Worm (Caenorhabditis elegans) whole organism, L2 larva: ENCODE measurements around the gene nas-19.

Source experiments
- aly-2 ChIP-seq: fragments of 150-350 bp; optimal IDR thresholded peaks from 2 replicates; lab custom pipeline; 2014; ENCODE audit warnings: missing biosample characterization, missing genetic modification characterization
- dmd-4 ChIP-seq: sonication (generic microtip); optimal IDR thresholded peaks from 2 replicates; lab custom pipeline; 2017; ENCODE audit warnings: missing biosample characterization, missing genetic modification characterization
- egl-27 ChIP-seq: sonication (generic microtip); optimal IDR thresholded peaks from 3 replicates; lab custom pipeline; 2017; ENCODE audit warnings: missing biosample characterization, missing genetic modification reagents, missing genetic modification characterization
- lsy-2 ChIP-seq, 2 experiments: fragments of 150-350 bp in 1 of 2; sonication (generic microtip) in 1 of 2; optimal IDR thresholded peaks; 2 replicates each; lab custom pipeline; 2014 to 2017; ENCODE audit warnings: missing biosample characterization in 2 of 2, missing genetic modification characterization in 2 of 2
- snpc-4 ChIP-seq: fragments of 150-350 bp; optimal IDR thresholded peaks from 2 replicates; lab custom pipeline; 2014; ENCODE audit warnings: missing biosample characterization, missing genetic modification characterization
- unc-55 ChIP-seq: fragments of 150-350 bp; sonication (generic microtip); optimal IDR thresholded peaks from 3 replicates; lab custom pipeline; 2014; ENCODE audit warnings: missing biosample characterization, missing genetic modification reagents, missing genetic modification characterization
- unc-62 ChIP-seq: fragments of 150-350 bp; optimal IDR thresholded peaks from 2 replicates; lab custom pipeline; 2014; ENCODE audit warnings: missing biosample characterization, missing genetic modification reagents, missing genetic modification characterization
- ztf-1 ChIP-seq: fragments of 200-800 bp; sonication (Bioruptor generic); conservative IDR thresholded peaks from 2 replicates; pipeline ENCODE4 v1.3.6; 2022; ENCODE audit warnings: missing genetic modification characterization, missing compliant biosample characterization
- ztf-11 ChIP-seq: sonication (generic microtip); optimal IDR thresholded peaks from 2 replicates; lab custom pipeline; 2017; ENCODE audit warnings: missing biosample characterization, missing genetic modification characterization

DNA sequence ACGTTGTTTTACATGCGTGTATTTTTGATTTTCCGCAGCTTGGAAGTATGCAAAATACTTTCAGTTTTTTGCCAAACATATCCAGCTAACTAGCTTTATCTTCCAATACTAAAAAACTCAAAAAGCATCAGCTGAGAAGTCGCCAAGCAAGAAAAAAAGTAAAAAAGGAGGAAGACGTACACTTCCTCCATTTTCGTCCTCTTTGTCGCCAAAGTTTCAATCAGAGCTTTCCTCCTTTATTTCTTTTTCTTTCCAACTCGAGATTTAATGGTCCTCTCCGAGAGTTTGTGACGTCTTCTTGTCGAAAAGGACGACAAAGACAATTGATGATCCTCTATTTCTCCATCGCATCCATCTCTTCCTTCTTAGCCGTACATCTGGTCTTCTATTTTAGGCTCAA lies 21.9 kb downstream of the nas-19 start:
- TF ChIP-seq dmd-4 (no peak), unc-55 (GFP tag; lab: Kevin White, UChicago) (no peak), egl-27 (no peak), lsy-2 (tag; optimal IDR thresholded peaks at IDR 0.05; lab: Kevin White, UChicago) (no peak), unc-62 (GFP tag; lab: Kevin White, UChicago) (no peak), aly-2 (tag; lab: Kevin White, UChicago) (no peak), snpc-4 (tag; lab: Kevin White, UChicago) (no peak), ztf-1 (GFP tag; lab: Robert Waterston, UW) (no peak), ztf-11 (tag; lab: Kevin White, UChicago) (no peak)
